Worm (Caenorhabditis elegans) whole organism, late embryonic: ENCODE results near the gene act-4.

ENCODE experiments used
- C08G9.2 ChIP-seq: sonication (generic microtip); optimal IDR thresholded peaks from 2 replicates; lab custom pipeline; 2016; ENCODE audit warnings: mild to moderate bottlenecking, missing genetic modification characterization, moderate library complexity, missing compliant biosample characterization
- T23F11.4 ChIP-seq: fragments of 200-800 bp; sonication (Bioruptor generic); optimal IDR thresholded peaks from 2 replicates; lab custom pipeline; 2018; ENCODE audit warnings: mild to moderate bottlenecking, missing genetic modification characterization, missing compliant biosample characterization
- Y22D7AL.16 ChIP-seq: sonication (generic microtip); optimal IDR thresholded peaks from 2 replicates; lab custom pipeline; 2016; ENCODE audit warnings: missing genetic modification characterization, missing compliant biosample characterization
- ahr-1 ChIP-seq: sonication (generic microtip); optimal IDR thresholded peaks from 2 replicates; lab custom pipeline; 2016; ENCODE audit warnings: missing genetic modification characterization, missing compliant biosample characterization
- ama-1 ChIP-seq: fragments of 150-350 bp; optimal IDR thresholded peaks from 2 replicates; lab custom pipeline; 2014
- ceh-19 ChIP-seq: fragments of 200-800 bp; sonication (Bioruptor generic); optimal IDR thresholded peaks from 2 replicates; lab custom pipeline; 2018; ENCODE audit warnings: mild to moderate bottlenecking, missing genetic modification characterization, missing compliant biosample characterization
- ceh-2 ChIP-seq: sonication (generic microtip); optimal IDR thresholded peaks from 2 replicates; lab custom pipeline; 2016; ENCODE audit warnings: missing genotype, missing genetic modification characterization, missing compliant biosample characterization
- ceh-24 ChIP-seq: sonication (generic microtip); optimal IDR thresholded peaks from 2 replicates; lab custom pipeline; 2016; ENCODE audit warnings: mild to moderate bottlenecking, missing genetic modification characterization, missing compliant biosample characterization
- ceh-30 ChIP-seq: fragments of 150-350 bp; optimal IDR thresholded peaks from 2 replicates; lab custom pipeline; 2014; ENCODE audit warnings: missing biosample characterization, missing genetic modification characterization
- ceh-31 ChIP-seq: sonication (generic microtip); optimal IDR thresholded peaks from 2 replicates; lab custom pipeline; 2016; ENCODE audit warnings: missing genetic modification characterization, missing compliant biosample characterization
- ceh-6 ChIP-seq: fragments of 200-800 bp; sonication (Bioruptor generic); optimal IDR thresholded peaks from 2 replicates; lab custom pipeline; 2018; ENCODE audit warnings: mild to moderate bottlenecking, missing genetic modification characterization, missing compliant biosample characterization
- elt-2 ChIP-seq: sonication (generic microtip); optimal IDR thresholded peaks from 2 replicates; lab custom pipeline; 2016; ENCODE audit warnings: missing genetic modification reagents, missing genetic modification characterization, missing compliant biosample characterization
- elt-4 ChIP-seq: sonication (generic microtip); optimal IDR thresholded peaks from 2 replicates; lab custom pipeline; 2016; ENCODE audit warnings: missing genetic modification characterization, missing compliant biosample characterization
- ets-4 ChIP-seq: sonication (generic microtip); optimal IDR thresholded peaks from 2 replicates; lab custom pipeline; 2016; ENCODE audit warnings: missing genetic modification characterization, missing compliant biosample characterization
- fkh-10 ChIP-seq: fragments of 150-350 bp; optimal IDR thresholded peaks from 2 replicates; lab custom pipeline; 2014; ENCODE audit warnings: missing biosample characterization, missing genetic modification reagents, missing genetic modification characterization
- fkh-6 ChIP-seq: sonication (generic microtip); optimal IDR thresholded peaks from 2 replicates; lab custom pipeline; 2016; ENCODE audit warnings: missing genetic modification characterization, missing compliant biosample characterization
- hlh-13 ChIP-seq: fragments of 200-800 bp; sonication (Bioruptor generic); optimal IDR thresholded peaks from 2 replicates; lab custom pipeline; 2018; ENCODE audit warnings: mild to moderate bottlenecking, missing genetic modification characterization, missing compliant biosample characterization
- lin-11 ChIP-seq: fragments of 200-800 bp; sonication (Bioruptor generic); optimal IDR thresholded peaks from 2 replicates; lab custom pipeline; 2018; ENCODE audit warnings: mild to moderate bottlenecking, missing genetic modification characterization, missing compliant biosample characterization
- madf-2 ChIP-seq: sonication (generic microtip); optimal IDR thresholded peaks from 2 replicates; lab custom pipeline; 2017; ENCODE audit warnings: missing genetic modification characterization, missing compliant biosample characterization
- nfya-1 ChIP-seq: sonication (generic microtip); optimal IDR thresholded peaks from 2 replicates; lab custom pipeline; 2017; ENCODE audit warnings: missing genetic modification characterization, mild to moderate bottlenecking, missing compliant biosample characterization, antibody characterized with exemption, moderate library complexity
- nhr-11 ChIP-seq: fragments of 150-350 bp; optimal IDR thresholded peaks from 2 replicates; lab custom pipeline; 2014; ENCODE audit warnings: missing biosample characterization, missing genetic modification characterization
- nhr-232 ChIP-seq: sonication (generic microtip); optimal IDR thresholded peaks from 2 replicates; lab custom pipeline; 2016; ENCODE audit warnings: missing genetic modification characterization, missing compliant biosample characterization
- npax-4 ChIP-seq: sonication (generic microtip); optimal IDR thresholded peaks from 2 replicates; lab custom pipeline; 2016; ENCODE audit warnings: missing genetic modification characterization, missing compliant biosample characterization
- pax-1 ChIP-seq: fragments of 150-350 bp; optimal IDR thresholded peaks from 2 replicates; lab custom pipeline; 2014; ENCODE audit warnings: missing biosample characterization, missing genetic modification characterization
- ref-2 ChIP-seq: sonication (generic microtip); optimal IDR thresholded peaks from 2 replicates; lab custom pipeline; 2016; ENCODE audit warnings: missing genetic modification characterization, missing compliant biosample characterization
- rnt-1 ChIP-seq: sonication (generic microtip); optimal IDR thresholded peaks from 2 replicates; lab custom pipeline; 2016; ENCODE audit warnings: missing genetic modification characterization, missing compliant biosample characterization
- tbx-2 ChIP-seq: sonication (generic microtip); optimal IDR thresholded peaks from 2 replicates; lab custom pipeline; 2016; ENCODE audit warnings: missing genetic modification characterization, missing compliant biosample characterization
- unc-3 ChIP-seq, 2 experiments: fragments of 200-800 bp in 1 of 2; sonication (Bioruptor generic) in 1 of 2; sonication (generic microtip) in 1 of 2; conservative IDR thresholded peaks in 1 of 2; optimal IDR thresholded peaks in 1 of 2; 2 replicates each; pipeline versions ENCODE4 v1.3.6 to Lab custom; 2016 to 2022; ENCODE audit warnings: missing compliant biosample characterization in 2 of 2, missing genetic modification characterization in 2 of 2, missing genetic modification reagents in 1 of 2
- unc-42 ChIP-seq: sonication (generic microtip); optimal IDR thresholded peaks from 2 replicates; lab custom pipeline; 2016; ENCODE audit warnings: missing genotype, missing genetic modification characterization, missing compliant biosample characterization
- unc-55 ChIP-seq: sonication (generic microtip); optimal IDR thresholded peaks from 2 replicates; lab custom pipeline; 2017; ENCODE audit warnings: missing biosample characterization, missing genetic modification reagents, missing genetic modification characterization
- unc-86 ChIP-seq: sonication (generic microtip); optimal IDR thresholded peaks from 2 replicates; lab custom pipeline; 2016; ENCODE audit warnings: missing genetic modification characterization, missing compliant biosample characterization
- zip-5 ChIP-seq: sonication (generic microtip); optimal IDR thresholded peaks from 2 replicates; lab custom pipeline; 2016; ENCODE audit warnings: missing genetic modification characterization, missing compliant biosample characterization
- ztf-16 ChIP-seq: sonication (generic microtip); optimal IDR thresholded peaks from 2 replicates; lab custom pipeline; 2017; ENCODE audit warnings: missing genetic modification characterization, missing compliant biosample characterization

act-4 gene

DNA sequence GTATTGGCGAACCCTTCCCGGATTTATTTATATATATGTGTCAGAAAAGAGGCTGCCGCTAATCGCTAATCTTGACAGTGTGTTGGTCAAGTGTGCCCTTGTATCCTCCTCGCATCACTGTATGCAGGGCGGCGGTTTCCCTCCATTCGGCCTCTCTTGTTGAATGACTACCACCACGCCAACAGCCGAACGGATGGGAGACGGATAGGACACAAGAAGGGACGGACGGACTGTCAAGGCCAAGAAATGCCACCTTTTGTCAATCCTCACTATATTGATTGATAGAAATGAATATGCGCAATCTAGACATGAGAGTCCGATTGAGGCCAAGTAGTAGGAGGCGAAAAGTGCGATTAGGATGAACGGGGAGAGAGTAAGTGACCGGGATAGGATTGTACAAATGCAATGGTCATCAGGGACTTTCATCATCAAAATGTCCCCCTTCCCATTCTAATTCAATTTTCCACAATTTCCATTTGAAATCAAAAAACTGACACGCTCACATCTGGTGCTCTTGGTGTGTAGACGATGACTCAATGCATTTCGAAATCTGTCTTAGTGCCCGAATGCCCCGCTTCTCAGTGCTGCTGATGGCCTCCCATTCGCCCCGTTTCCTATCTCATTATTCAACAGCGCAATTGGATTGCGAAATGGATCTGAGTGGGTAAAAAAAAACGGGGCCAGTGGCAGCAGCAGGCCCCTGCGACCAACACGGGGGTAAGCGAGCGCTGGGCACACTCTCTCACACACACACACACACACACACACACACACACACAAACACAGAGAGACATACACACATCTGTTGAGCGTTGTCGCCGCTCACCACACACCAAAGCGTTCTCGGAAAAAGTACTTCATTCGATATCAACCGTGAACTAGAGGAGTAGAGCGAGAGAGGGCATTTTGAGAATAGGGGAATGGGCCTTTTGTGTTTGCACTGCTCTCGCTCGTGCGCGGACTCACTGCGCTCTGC lies 1.5 kb downstream of the act-4 start (continued):
- TF ChIP-seq elt-2 (tag; lab: Kevin White, UChicago) = peak; percentile 24
- TF ChIP-seq tbx-2 (tag; lab: Kevin White, UChicago) = peak; percentile 59
- TF ChIP-seq hlh-13 (GFP tag; lab: Kevin White, UChicago) = no peak
- peak; percentile 18 for TF ChIP-seq ceh-31 (tag; lab: Kevin White, UChicago)
- TF ChIP-seq Y22D7AL.16 (tag; lab: Kevin White, UChicago) = no peak
- TF ChIP-seq C08G9.2 = no peak
- no peak for TF ChIP-seq ceh-19 (GFP tag; lab: Kevin White, UChicago)
- TF ChIP-seq T23F11.4 (GFP tag; lab: Kevin White, UChicago) = no peak
- peak; percentile 49 for TF ChIP-seq nfya-1 (tag; lab: Kevin White, UChicago)
- peak; percentile 65 for TF ChIP-seq pax-1 (tag; lab: Kevin White, UChicago)
- TF ChIP-seq elt-4 (tag; lab: Kevin White, UChicago) = no peak
- no peak for TF ChIP-seq nhr-232
- no peak for TF ChIP-seq npax-4 (tag; lab: Kevin White, UChicago)
- TF ChIP-seq ztf-16 = peak; percentile 37
- TF ChIP-seq ama-1 (lab: Kevin White, UChicago) = no peak

DNA sequence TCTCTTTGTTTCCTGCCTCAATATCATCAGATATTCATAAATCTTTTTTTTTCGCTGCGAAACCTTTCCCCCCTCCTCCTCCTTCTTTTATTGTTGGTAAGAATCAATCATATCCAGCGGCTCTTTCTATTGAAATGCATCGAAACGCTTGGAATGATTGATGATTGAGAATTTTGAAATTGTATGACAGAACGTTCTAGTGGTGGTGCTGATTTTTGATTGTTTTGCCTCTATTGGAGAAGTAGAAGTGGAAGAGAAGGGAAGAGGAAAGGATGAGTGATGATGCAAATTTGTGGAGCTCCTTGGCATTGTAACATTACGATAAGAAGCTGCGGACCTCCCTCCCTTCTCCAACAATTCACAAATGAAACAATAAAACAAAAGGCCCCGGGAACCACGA lies 5.2 kb downstream of the act-4 start:
- TF ChIP-seq unc-55 (GFP tag; lab: Kevin White, UChicago) (peak; percentile 73), hlh-13 (GFP tag; lab: Kevin White, UChicago) (no peak), unc-3 (GFP tag; conservative IDR thresholded peaks at IDR 0.05; lab: Robert Waterston, UW) (no peak), unc-3 (tag; optimal IDR thresholded peaks at IDR 0.05; lab: Kevin White, UChicago) (no peak), nhr-232 (no peak), ceh-2 (tag; lab: Kevin White, UChicago) (no peak)

DNA sequence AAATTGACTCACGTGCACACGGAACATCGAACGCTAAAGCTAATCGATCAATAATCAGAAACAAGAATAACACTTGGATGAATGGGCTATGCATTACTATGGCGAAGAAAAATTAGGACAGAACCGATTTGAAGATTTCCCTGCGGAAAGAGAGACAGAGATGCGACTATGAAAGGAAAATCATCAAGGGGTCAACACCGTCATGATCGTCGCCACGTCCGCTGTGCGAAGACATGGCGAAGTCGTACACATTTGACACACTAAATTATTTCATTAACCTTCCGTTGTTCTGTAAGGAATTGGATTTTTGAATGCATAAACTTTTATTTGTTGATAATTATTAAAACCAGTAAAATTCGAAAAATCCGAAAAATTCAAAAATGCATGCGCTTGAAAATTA lies 8.8 kb downstream of the act-4 start, which contains the start of gene M03F4.6:
Gene M03F4.6 (minus strand): TSS at position 101 of the 400 bp plus-strand sequence.
- TF ChIP-seq fkh-6 (tag; lab: Kevin White, UChicago) = no peak
- peak; percentile 68 for TF ChIP-seq ama-1 (lab: Kevin White, UChicago)

DNA sequence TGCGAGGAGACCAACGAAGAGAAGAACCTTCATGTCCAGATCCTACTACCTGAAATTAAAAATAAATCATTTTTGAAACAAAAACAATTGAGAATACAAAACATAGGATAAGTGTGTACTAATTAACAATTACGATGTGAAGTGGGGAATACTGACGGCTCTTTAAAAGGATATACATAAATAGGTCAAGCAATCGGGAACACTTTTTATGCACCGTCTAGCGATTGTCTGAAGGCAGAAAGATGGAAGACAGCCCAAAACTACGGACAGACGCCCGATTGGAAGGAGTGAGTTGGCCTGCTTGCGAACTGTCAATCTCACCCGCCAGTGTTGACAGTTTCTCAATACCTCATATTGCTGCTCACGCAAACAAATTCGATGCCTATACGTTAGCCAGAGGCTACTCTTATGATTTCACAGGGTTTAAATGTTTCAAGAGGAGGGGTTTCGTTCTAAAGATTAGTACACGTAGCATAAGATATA lies 10.5 kb downstream of the act-4 start, which contains the start of gene calu-1:
Gene calu-1 (minus strand): TSS at position 51 of the 483 bp plus-strand sequence.
- TF ChIP-seq ahr-1 (tag; lab: Kevin White, UChicago) (no peak), T23F11.4 (GFP tag; lab: Kevin White, UChicago) (no peak), nfya-1 (tag; lab: Kevin White, UChicago) (no peak), nhr-11 (no peak), zip-5 (no peak), rnt-1 (tag; lab: Kevin White, UChicago) (no peak), unc-42 (tag; lab: Kevin White, UChicago) (no peak), ref-2 (no peak), ceh-31 (tag; lab: Kevin White, UChicago) (no peak), ets-4 (tag; lab: Kevin White, UChicago) (no peak), unc-86 (tag; lab: Kevin White, UChicago) (no peak), fkh-10 (no peak), ceh-6 (GFP tag; lab: Kevin White, UChicago) (no peak), ceh-24 (no peak), lin-11 (no peak), ceh-19 (GFP tag; lab: Kevin White, UChicago) (no peak), ceh-30 (tag; lab: Kevin White, UChicago) (no peak), pax-1 (tag; lab: Kevin White, UChicago) (no peak), madf-2 (tag; lab: Kevin White, UChicago) (no peak)
